Worm (Caenorhabditis elegans) whole organism, L3 larva: ENCODE data around the gene gcy-4.

ENCODE experiments used
- R02D3.7 ChIP-seq: fragments of 150-350 bp; optimal IDR thresholded peaks from 2 replicates; lab custom pipeline; 2014; ENCODE audit warnings: missing biosample characterization, missing genetic modification characterization
- aly-2 ChIP-seq: fragments of 150-350 bp; optimal IDR thresholded peaks from 2 replicates; lab custom pipeline; 2014; ENCODE audit warnings: missing biosample characterization, missing genetic modification characterization
- ama-1 ChIP-seq: fragments of 150-350 bp; optimal IDR thresholded peaks from 2 replicates; lab custom pipeline; 2018
- ceh-28 ChIP-seq: fragments of 150-350 bp; optimal IDR thresholded peaks from 2 replicates; lab custom pipeline; 2014; ENCODE audit warnings: missing biosample characterization, missing genetic modification reagents, missing genetic modification characterization
- ceh-82 ChIP-seq: fragments of 150-350 bp; optimal IDR thresholded peaks from 2 replicates; lab custom pipeline; 2014; ENCODE audit warnings: missing biosample characterization, missing genetic modification characterization
- ceh-9 ChIP-seq: sonication (generic microtip); optimal IDR thresholded peaks from 2 replicates; lab custom pipeline; 2018; ENCODE audit warnings: missing biosample characterization, missing genetic modification characterization
- daf-12 ChIP-seq: fragments of 150-350 bp; optimal IDR thresholded peaks from 2 replicates; lab custom pipeline; 2014; ENCODE audit warnings: missing biosample characterization, missing genetic modification reagents, missing genetic modification characterization
- egl-5 ChIP-seq: fragments of 150-350 bp; optimal IDR thresholded peaks from 2 replicates; lab custom pipeline; 2017; ENCODE audit warnings: missing biosample characterization, missing genetic modification reagents, missing genetic modification characterization, inconsistent platforms
- elt-1 ChIP-seq: fragments of 150-350 bp; optimal IDR thresholded peaks from 2 replicates; lab custom pipeline; 2014; ENCODE audit warnings: missing biosample characterization, missing genetic modification characterization
- elt-2 ChIP-seq: sonication (generic microtip); optimal IDR thresholded peaks from 2 replicates; lab custom pipeline; 2016; ENCODE audit warnings: missing genetic modification reagents, mild to moderate bottlenecking, missing genetic modification characterization, missing compliant biosample characterization
- elt-3 ChIP-seq, 3 experiments: fragments of 150-350 bp in 1 of 3; sonication (generic microtip) in 2 of 3; optimal IDR thresholded peaks; 2 replicates in 2 of 3; 4 replicates in 1 of 3; lab custom pipeline; 2014 to 2017; ENCODE audit warnings: missing biosample characterization in 3 of 3, missing genetic modification characterization in 3 of 3
- fkh-2 ChIP-seq: fragments of 150-350 bp; optimal IDR thresholded peaks from 2 replicates; lab custom pipeline; 2014; ENCODE audit warnings: missing biosample characterization, missing genetic modification reagents, missing genetic modification characterization
- hmg-11 ChIP-seq: sonication (generic microtip); optimal IDR thresholded peaks from 2 replicates; lab custom pipeline; 2016; ENCODE audit warnings: missing genetic modification characterization, missing compliant biosample characterization
- lin-15B ChIP-seq: fragments of 150-350 bp; optimal IDR thresholded peaks from 2 replicates; lab custom pipeline; 2014; ENCODE audit warnings: missing biosample characterization, missing genetic modification characterization
- lin-39 ChIP-seq: fragments of 150-350 bp; optimal IDR thresholded peaks from 2 replicates; lab custom pipeline; 2018; ENCODE audit warnings: missing biosample characterization, missing genetic modification reagents, missing genetic modification characterization
- lsy-12 ChIP-seq: sonication (generic microtip); optimal IDR thresholded peaks from 2 replicates; lab custom pipeline; 2016; ENCODE audit warnings: mild to moderate bottlenecking, missing genetic modification characterization, missing compliant biosample characterization
- mdl-1 ChIP-seq: fragments of 150-350 bp; optimal IDR thresholded peaks from 2 replicates; lab custom pipeline; 2014; ENCODE audit warnings: missing biosample characterization, missing genetic modification characterization
- nfya-1 ChIP-seq: sonication (generic microtip); optimal IDR thresholded peaks from 2 replicates; lab custom pipeline; 2017; ENCODE audit warnings: missing genetic modification characterization, mild to moderate bottlenecking, missing compliant biosample characterization, antibody characterized with exemption, moderate library complexity; ENCODE audit not compliant: insufficient read depth
- nhr-23 ChIP-seq: fragments of 150-350 bp; optimal IDR thresholded peaks from 2 replicates; lab custom pipeline; 2014; ENCODE audit warnings: missing biosample characterization, missing genetic modification reagents, missing genetic modification characterization
- nhr-237 ChIP-seq: fragments of 150-350 bp; optimal IDR thresholded peaks from 2 replicates; lab custom pipeline; 2014; ENCODE audit warnings: missing biosample characterization, missing genetic modification characterization
- nhr-25 ChIP-seq: sonication (generic microtip); optimal IDR thresholded peaks from 2 replicates; lab custom pipeline; 2017; ENCODE audit warnings: missing biosample characterization, missing genetic modification characterization
- nhr-28 ChIP-seq: fragments of 150-350 bp; optimal IDR thresholded peaks from 2 replicates; lab custom pipeline; 2014; ENCODE audit warnings: missing biosample characterization, missing genetic modification characterization
- nhr-43 ChIP-seq: sonication (generic microtip); optimal IDR thresholded peaks from 2 replicates; lab custom pipeline; 2016; ENCODE audit warnings: mild to moderate bottlenecking, missing genetic modification characterization, missing compliant biosample characterization; ENCODE audit not compliant: poor library complexity, severe bottlenecking
- nhr-77 ChIP-seq: fragments of 150-350 bp; optimal IDR thresholded peaks from 2 replicates; lab custom pipeline; 2014; ENCODE audit warnings: missing biosample characterization, missing genetic modification characterization
- pha-4 ChIP-seq: fragments of 150-350 bp; optimal IDR thresholded peaks from 2 replicates; lab custom pipeline; 2014; ENCODE audit warnings: missing biosample characterization, missing genetic modification reagents, missing genetic modification characterization
- pqm-1 ChIP-seq: fragments of 150-350 bp; optimal IDR thresholded peaks from 2 replicates; lab custom pipeline; 2017; ENCODE audit warnings: missing biosample characterization, missing genetic modification characterization, inconsistent platforms
- sea-2 ChIP-seq: fragments of 150-350 bp; sonication (generic microtip); optimal IDR thresholded peaks from 4 replicates; lab custom pipeline; 2014; ENCODE audit warnings: missing biosample characterization, missing genetic modification reagents, missing genetic modification characterization
- skn-1 ChIP-seq: fragments of 150-350 bp; optimal IDR thresholded peaks from 2 replicates; lab custom pipeline; 2014; ENCODE audit warnings: missing biosample characterization, missing genetic modification characterization
- tbx-2 ChIP-seq: sonication (generic microtip); optimal IDR thresholded peaks from 2 replicates; lab custom pipeline; 2016; ENCODE audit warnings: mild to moderate bottlenecking, missing genetic modification characterization, missing compliant biosample characterization
- unc-39 ChIP-seq: sonication (generic microtip); optimal IDR thresholded peaks from 4 replicates; lab custom pipeline; 2017; ENCODE audit warnings: missing biosample characterization, missing genetic modification characterization
- unc-62 ChIP-seq: fragments of 150-350 bp; sonication (generic microtip); optimal IDR thresholded peaks from 4 replicates; lab custom pipeline; 2014; ENCODE audit warnings: missing biosample characterization, missing genetic modification reagents, missing genetic modification characterization
- ztf-11 ChIP-seq: fragments of 150-350 bp; optimal IDR thresholded peaks from 2 replicates; lab custom pipeline; 2014; ENCODE audit warnings: missing biosample characterization, missing genetic modification characterization
- ztf-4 ChIP-seq: fragments of 150-350 bp; optimal IDR thresholded peaks from 2 replicates; lab custom pipeline; 2014; ENCODE audit warnings: missing biosample characterization, missing genetic modification characterization

The gcy-4 gene

ce11 chrII:10316119-10316518 lies 7.5 kb upstream of the gcy-4 start, which contains the start of gene gcy-5:
Gene gcy-5, minus strand, starts transcription at chrII:10316219.
- TF ChIP-seq elt-2: no peak

DNA sequence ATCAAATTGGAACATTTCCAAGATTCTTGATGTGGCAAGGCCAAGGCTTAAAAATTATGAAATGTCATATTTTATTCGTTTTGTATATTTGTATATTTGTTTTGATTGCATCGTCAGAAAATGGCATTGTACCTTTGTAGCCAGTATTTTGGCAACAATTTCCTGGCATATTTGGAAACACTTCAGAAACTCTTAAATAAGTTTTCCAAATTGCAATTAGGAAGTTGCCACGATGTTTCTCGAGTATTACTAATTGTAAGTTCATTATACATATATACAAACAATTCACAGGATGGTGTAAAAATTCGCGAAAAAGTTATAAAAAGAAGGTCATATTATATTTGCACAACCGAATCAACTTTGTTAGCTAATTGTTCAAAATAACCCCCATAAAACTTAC lies 6.6 kb upstream of the gcy-4 start, which contains the start of gene idpp-8:
idpp-8 (plus strand) TSS at position 301 of the 400 bp plus-strand sequence.
- TF ChIP-seq sea-2 (GFP tag; lab: Kevin White, UChicago): no peak
- TF ChIP-seq nhr-77 (tag; lab: Kevin White, UChicago): no peak
- no peak for TF ChIP-seq elt-1 (tag; lab: Kevin White, UChicago)
- TF ChIP-seq R02D3.7 (tag; lab: Kevin White, UChicago): no peak
- no peak for TF ChIP-seq nhr-28 (tag; lab: Kevin White, UChicago)
- TF ChIP-seq ztf-4 (tag; lab: Kevin White, UChicago): no peak
- no peak for TF ChIP-seq skn-1 (tag; lab: Kevin White, UChicago)
- TF ChIP-seq nhr-25: no peak
- TF ChIP-seq unc-39 (tag; lab: Kevin White, UChicago): no peak
- TF ChIP-seq elt-3 (tag; optimal IDR thresholded peaks at IDR 0.05; lab: Kevin White, UChicago): no peak
- no peak for TF ChIP-seq hmg-11 (tag; lab: Kevin White, UChicago)
- no peak for TF ChIP-seq daf-12
- no peak for TF ChIP-seq nhr-43
- no peak for TF ChIP-seq pha-4
- no peak for TF ChIP-seq ceh-82 (tag; lab: Kevin White, UChicago)
- TF ChIP-seq elt-2: no peak
- no peak for TF ChIP-seq tbx-2

DNA sequence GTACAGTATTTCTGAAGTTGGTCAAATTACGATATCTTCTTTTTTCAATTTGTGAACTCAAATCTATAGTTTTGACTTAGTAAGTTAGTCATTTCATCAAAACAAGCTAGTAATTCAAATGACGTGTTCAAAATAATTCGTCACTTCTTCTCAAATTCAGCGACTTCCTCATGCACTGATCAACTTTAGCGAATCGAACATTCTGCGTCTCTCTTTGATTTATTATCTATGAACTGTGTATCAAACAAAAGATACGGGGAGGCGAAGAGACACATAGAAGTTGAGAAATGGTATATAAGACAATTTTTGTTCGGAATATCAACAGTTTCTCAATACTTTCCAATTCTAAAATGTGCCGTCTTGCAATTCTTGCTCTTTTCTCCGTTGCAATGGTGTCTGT lies 3.3 kb upstream of the gcy-4 start, which contains the start of gene srlf-34:
srlf-34 (plus strand) TSS at position 321 of the 400 bp plus-strand sequence.
- peak; percentile 28 for TF ChIP-seq nhr-25
- no peak for TF ChIP-seq nhr-237 (tag; lab: Kevin White, UChicago)

DNA sequence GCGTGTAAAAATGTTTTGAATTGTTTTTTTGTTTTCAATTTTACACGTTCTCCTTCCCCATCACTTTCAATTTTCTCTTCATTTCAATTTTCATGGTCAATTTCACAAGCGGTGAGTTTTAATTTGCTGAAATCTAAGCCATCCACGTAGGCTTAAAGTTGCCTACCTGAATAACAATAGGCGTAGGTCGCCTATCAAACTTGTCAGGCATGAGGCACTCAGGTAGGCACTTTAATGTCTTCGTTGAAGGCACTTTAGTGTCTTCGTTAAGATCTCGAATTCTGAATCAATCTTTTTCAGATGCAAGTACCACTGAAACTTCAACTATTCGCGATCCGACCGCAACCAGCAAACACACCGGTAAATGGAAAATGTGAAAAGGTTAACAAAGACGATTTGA lies 711 bp upstream of the gcy-4 start, which contains the start of gene ZK970.8:
ZK970.8 (plus strand) TSS at position 301 of the 400 bp plus-strand sequence.
- TF ChIP-seq ceh-9 (tag; lab: Kevin White, UChicago) (no peak), fkh-2 (tag; lab: Kevin White, UChicago) (no peak), egl-5 (no peak), unc-62 (GFP tag; lab: Kevin White, UChicago) (no peak), nhr-25 (no peak), elt-2 (no peak), nhr-28 (tag; lab: Kevin White, UChicago) (no peak)

DNA sequence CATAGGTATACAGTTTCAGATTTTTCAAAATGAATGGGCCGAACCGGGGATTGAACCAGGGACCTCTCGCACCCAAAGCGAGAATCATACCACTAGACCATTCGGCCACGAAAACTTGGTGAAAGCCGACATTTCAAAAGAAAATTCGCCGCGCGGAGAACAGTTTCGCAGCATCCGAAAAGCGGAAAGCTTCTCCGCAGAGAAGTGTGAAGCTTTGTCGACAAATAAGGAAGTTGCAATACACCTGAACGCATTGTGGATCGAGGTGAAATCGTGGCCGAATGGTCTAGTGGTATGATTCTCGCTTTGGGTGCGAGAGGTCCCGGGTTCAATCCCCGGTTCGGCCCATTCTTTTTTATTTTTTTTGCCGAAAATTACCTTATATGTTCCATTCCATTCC lies 3.9 kb downstream of the gcy-4 start:
- peak; percentile 13 for TF ChIP-seq nhr-25
- TF ChIP-seq, all 47 proteins: peak for 1; not testable (repeated sequence) for 46

ce11 chrII:10303663-10304115 lies 4.9 kb downstream of the gcy-4 start, which contains the start of gene vha-9:
Gene vha-9, minus strand, starts transcription at chrII:10303713.
- no peak for TF ChIP-seq ceh-82 (tag; lab: Kevin White, UChicago)
- TF ChIP-seq lin-39 (tag; lab: Kevin White, UChicago): peak; percentile 58
- peak; percentile 86 for TF ChIP-seq hmg-11 (tag; lab: Kevin White, UChicago)
- TF ChIP-seq lin-15B (tag; lab: Kevin White, UChicago): peak; percentile 60
- peak; percentile 54 for TF ChIP-seq elt-2
- TF ChIP-seq elt-3 (tag; optimal IDR thresholded peaks at IDR 0.05; lab: Kevin White, UChicago): no peak
- TF ChIP-seq lsy-12 (tag; lab: Kevin White, UChicago): peak; percentile 37
- no peak for TF ChIP-seq ztf-11 (tag; lab: Kevin White, UChicago)
- TF ChIP-seq nhr-28 (tag; lab: Kevin White, UChicago): no peak
- TF ChIP-seq mdl-1: no peak
- TF ChIP-seq nfya-1 (tag; lab: Kevin White, UChicago): peak; percentile 70
- TF ChIP-seq skn-1 (tag; lab: Kevin White, UChicago): no peak
- TF ChIP-seq ama-1 (lab: Kevin White, UChicago): peak; percentile 61
- TF ChIP-seq ztf-4 (tag; lab: Kevin White, UChicago): no peak
- TF ChIP-seq nhr-43: peak; percentile 72
- TF ChIP-seq pha-4: peak; percentile 81
- no peak for TF ChIP-seq nhr-237 (tag; lab: Kevin White, UChicago)
- TF ChIP-seq aly-2 (tag; lab: Kevin White, UChicago): no peak
- TF ChIP-seq pqm-1 (tag; lab: Kevin White, UChicago): peak; percentile 75
- TF ChIP-seq nhr-23: peak; percentile 61
- peak; percentile 31 for TF ChIP-seq nhr-25
- no peak for TF ChIP-seq fkh-2 (tag; lab: Kevin White, UChicago)
- no peak for TF ChIP-seq unc-39 (tag; lab: Kevin White, UChicago)
- peak; percentile 52 for TF ChIP-seq ceh-28 (tag; lab: Kevin White, UChicago)
- TF ChIP-seq R02D3.7 (tag; lab: Kevin White, UChicago): peak; percentile 60
- no peak for TF ChIP-seq nhr-77 (tag; lab: Kevin White, UChicago)
- TF ChIP-seq, all 47 proteins: peak for 14
